Worm (Caenorhabditis elegans) whole organism, young adult: Measurements from ENCODE around the gene srr-10.

Experiments used
- B0261.1 ChIP-seq: sonication (generic microtip); optimal IDR thresholded peaks from 2 replicates; lab custom pipeline; 2016; ENCODE audit warnings: mild to moderate bottlenecking, missing genetic modification characterization, moderate library complexity, missing compliant biosample characterization
- B0336.3 ChIP-seq: fragments of 200-800 bp; sonication (Bioruptor generic); IDR thresholded peaks from 2 replicates; pipeline ENCODE4 v1.3.6; 2022; ENCODE audit warnings: missing genetic modification characterization, missing compliant biosample characterization
- C06A6.2 ChIP-seq: fragments of 200-800 bp; sonication (Bioruptor generic); conservative IDR thresholded peaks from 2 replicates; pipeline ENCODE4 v1.3.6; 2022; ENCODE audit warnings: missing genetic modification characterization, missing compliant biosample characterization
- D2030.7 ChIP-seq: fragments of 200-800 bp; sonication (Bioruptor generic); IDR thresholded peaks from 2 replicates; pipeline ENCODE4 v1.3.6; 2022; ENCODE audit warnings: missing genetic modification reagents, missing genetic modification characterization, missing compliant biosample characterization
- F23B12.7 ChIP-seq: sonication (generic microtip); optimal IDR thresholded peaks from 2 replicates; lab custom pipeline; 2017; ENCODE audit warnings: missing genetic modification characterization, mild to moderate bottlenecking, missing compliant biosample characterization, antibody characterized with exemption, moderate library complexity; ENCODE audit not compliant: insufficient read depth
- F33H1.4 ChIP-seq: fragments of 200-800 bp; sonication (Bioruptor generic); IDR thresholded peaks from 2 replicates; pipeline ENCODE4 v1.3.6; 2022; ENCODE audit warnings: missing genetic modification reagents, missing genetic modification characterization, missing compliant biosample characterization
- F37B4.10 ChIP-seq: fragments of 200-800 bp; sonication (Bioruptor generic); IDR thresholded peaks from 2 replicates; pipeline ENCODE4 v1.3.6; 2022; ENCODE audit warnings: missing genetic modification characterization, missing compliant biosample characterization
- F49E8.2 ChIP-seq: sonication (generic microtip); optimal IDR thresholded peaks from 3 replicates; lab custom pipeline; 2017; ENCODE audit warnings: missing genetic modification characterization, mild to moderate bottlenecking, missing compliant biosample characterization, antibody characterized with exemption, moderate library complexity; ENCODE audit not compliant: insufficient read depth
- F52B5.7 ChIP-seq: sonication (generic microtip); optimal IDR thresholded peaks from 2 replicates; lab custom pipeline; 2016; ENCODE audit warnings: mild to moderate bottlenecking, missing genetic modification characterization, missing compliant biosample characterization
- F55B11.4 ChIP-seq: sonication (generic microtip); optimal IDR thresholded peaks from 2 replicates; lab custom pipeline; 2016; ENCODE audit warnings: missing compliant biosample characterization, missing genetic modification characterization, borderline replicate concordance; ENCODE audit not compliant: insufficient read depth
- F57A8.1 ChIP-seq: fragments of 200-800 bp; sonication (Bioruptor generic); optimal IDR thresholded peaks from 2 replicates; lab custom pipeline; 2018; ENCODE audit warnings: mild to moderate bottlenecking, missing genetic modification characterization, moderate library complexity, missing compliant biosample characterization
- K12H6.12 ChIP-seq: fragments of 200-800 bp; sonication (Bioruptor generic); optimal IDR thresholded peaks from 2 replicates; lab custom pipeline; 2018; ENCODE audit warnings: mild to moderate bottlenecking, missing genetic modification characterization, missing compliant biosample characterization
- T26A5.8 ChIP-seq: sonication (generic microtip); optimal IDR thresholded peaks from 2 replicates; lab custom pipeline; 2016; ENCODE audit warnings: missing genetic modification characterization, missing compliant biosample characterization
- Y53F4B.3 ChIP-seq: fragments of 200-800 bp; sonication (Bioruptor generic); IDR thresholded peaks from 2 replicates; pipeline ENCODE4 v1.3.6; 2022; ENCODE audit warnings: missing genetic modification reagents, missing genetic modification characterization, missing compliant biosample characterization
- Y95B8A.8 ChIP-seq: fragments of 200-800 bp; sonication (Bioruptor generic); IDR thresholded peaks from 2 replicates; pipeline ENCODE4 v1.3.6; 2022; ENCODE audit warnings: missing genetic modification reagents, missing genetic modification characterization, missing compliant biosample characterization
- ZK185.1 ChIP-seq: sonication (generic microtip); optimal IDR thresholded peaks from 2 replicates; lab custom pipeline; 2016; ENCODE audit warnings: mild to moderate bottlenecking, missing genetic modification characterization, missing compliant biosample characterization; ENCODE audit not compliant: poor library complexity, severe bottlenecking
- akir-1 ChIP-seq: fragments of 200-800 bp; sonication (Bioruptor generic); optimal IDR thresholded peaks from 2 replicates; lab custom pipeline; 2018; ENCODE audit warnings: mild to moderate bottlenecking, missing genetic modification characterization, moderate library complexity, missing compliant biosample characterization
- ama-1 ChIP-seq, 3 experiments: fragments of 150-350 bp in 1 of 3; sonication (generic microtip) in 2 of 3; optimal IDR thresholded peaks; 2 replicates each; lab custom pipeline; 2014 to 2018; ENCODE audit warnings: missing biosample characterization in 2 of 3, missing genetic modification characterization in 2 of 3, missing genetic modification reagents in 2 of 3
- aptf-2 ChIP-seq: fragments of 200-800 bp; sonication (Bioruptor generic); conservative IDR thresholded peaks from 2 replicates; pipeline ENCODE4 v1.3.6; 2022; ENCODE audit warnings: missing genetic modification reagents, missing genetic modification characterization, missing compliant biosample characterization
- aptf-3 ChIP-seq: fragments of 200-800 bp; sonication (Bioruptor generic); IDR thresholded peaks from 2 replicates; pipeline ENCODE4 v1.3.6; 2022; ENCODE audit warnings: missing genetic modification characterization, missing compliant biosample characterization
- atf-7 ChIP-seq: sonication (generic microtip); optimal IDR thresholded peaks from 2 replicates; lab custom pipeline; 2017; ENCODE audit warnings: mild to moderate bottlenecking, missing genetic modification characterization, missing compliant biosample characterization
- athp-1 ChIP-seq: sonication (generic microtip); optimal IDR thresholded peaks from 2 replicates; lab custom pipeline; 2017; ENCODE audit warnings: mild to moderate bottlenecking, missing genetic modification characterization, missing compliant biosample characterization
- attf-5 ChIP-seq: fragments of 200-800 bp; sonication (Bioruptor generic); optimal IDR thresholded peaks from 2 replicates; lab custom pipeline; 2018; ENCODE audit warnings: mild to moderate bottlenecking, missing genetic modification characterization, missing compliant biosample characterization
- bed-1 ChIP-seq: fragments of 200-800 bp; sonication (Bioruptor generic); IDR thresholded peaks from 2 replicates; pipeline ENCODE4 v1.3.6; 2022; ENCODE audit warnings: missing genetic modification reagents, missing genetic modification characterization, missing compliant biosample characterization
- ceh-27 ChIP-seq: fragments of 200-800 bp; sonication (Bioruptor generic); optimal IDR thresholded peaks from 2 replicates; lab custom pipeline; 2018; ENCODE audit warnings: mild to moderate bottlenecking, missing genetic modification characterization, moderate library complexity, missing compliant biosample characterization
- ceh-58 ChIP-seq: fragments of 200-800 bp; sonication (Bioruptor generic); IDR thresholded peaks from 2 replicates; pipeline ENCODE4 v1.3.6; 2022; ENCODE audit warnings: missing genetic modification characterization, missing compliant biosample characterization
- ceh-91 ChIP-seq: fragments of 200-800 bp; sonication (Bioruptor generic); IDR thresholded peaks from 2 replicates; pipeline ENCODE4 v1.3.6; 2022; ENCODE audit warnings: missing genetic modification reagents, missing genetic modification characterization, missing compliant biosample characterization
- dox-1 ChIP-seq: fragments of 200-800 bp; sonication (Bioruptor generic); IDR thresholded peaks from 2 replicates; pipeline ENCODE4 v1.3.6; 2022; ENCODE audit warnings: missing genetic modification reagents, missing genetic modification characterization, missing compliant biosample characterization
- egl-18 ChIP-seq: fragments of 200-800 bp; sonication (Bioruptor generic); IDR thresholded peaks from 2 replicates; pipeline ENCODE4 v1.3.6; 2022; ENCODE audit warnings: missing genetic modification reagents, missing genetic modification characterization, missing compliant biosample characterization
- egrh-3 ChIP-seq: fragments of 200-800 bp; sonication (Bioruptor generic); IDR thresholded peaks from 2 replicates; pipeline ENCODE4 v1.3.6; 2022; ENCODE audit warnings: missing genetic modification reagents, missing genetic modification characterization, missing compliant biosample characterization
- ekl-4 ChIP-seq: fragments of 200-800 bp; sonication (Bioruptor generic); IDR thresholded peaks from 2 replicates; pipeline ENCODE4 v1.3.6; 2022; ENCODE audit warnings: missing genetic modification reagents, missing genetic modification characterization, missing compliant biosample characterization
- ets-4 ChIP-seq: fragments of 200-800 bp; sonication (Bioruptor generic); optimal IDR thresholded peaks from 2 replicates; lab custom pipeline; 2018; ENCODE audit warnings: mild to moderate bottlenecking, missing genetic modification characterization, missing compliant biosample characterization
- hlh-12 ChIP-seq: sonication (generic microtip); optimal IDR thresholded peaks from 2 replicates; lab custom pipeline; 2016; ENCODE audit warnings: missing genetic modification characterization, missing compliant biosample characterization
- lin-54 ChIP-seq: fragments of 200-800 bp; sonication (Bioruptor generic); optimal IDR thresholded peaks from 2 replicates; lab custom pipeline; 2018; ENCODE audit warnings: mild to moderate bottlenecking, missing genetic modification characterization, missing compliant biosample characterization
- lsl-1 ChIP-seq: fragments of 200-800 bp; sonication (Bioruptor generic); optimal IDR thresholded peaks from 2 replicates; lab custom pipeline; 2018; ENCODE audit warnings: mild to moderate bottlenecking, missing genetic modification characterization, moderate library complexity, missing compliant biosample characterization
- lsy-27 ChIP-seq: sonication (generic microtip); optimal IDR thresholded peaks from 2 replicates; lab custom pipeline; 2017; ENCODE audit warnings: missing genetic modification characterization, mild to moderate bottlenecking, missing compliant biosample characterization, antibody characterized with exemption, missing genotype, borderline replicate concordance; ENCODE audit not compliant: insufficient read depth
- madf-6 ChIP-seq: fragments of 200-800 bp; sonication (Bioruptor generic); IDR thresholded peaks from 2 replicates; pipeline ENCODE4 v1.3.6; 2022; ENCODE audit warnings: missing genetic modification reagents, missing genetic modification characterization, missing compliant biosample characterization
- mcd-1 ChIP-seq: fragments of 200-800 bp; sonication (Bioruptor generic); IDR thresholded peaks from 2 replicates; pipeline ENCODE4 v1.3.6; 2022; ENCODE audit warnings: missing genetic modification reagents, missing genetic modification characterization, missing compliant biosample characterization
- nhr-120 ChIP-seq: fragments of 200-800 bp; sonication (Bioruptor generic); IDR thresholded peaks from 2 replicates; pipeline ENCODE4 v1.3.6; 2022; ENCODE audit warnings: missing genetic modification characterization, missing compliant biosample characterization
- nhr-90 ChIP-seq: sonication (generic microtip); optimal IDR thresholded peaks from 2 replicates; lab custom pipeline; 2016; ENCODE audit warnings: missing genotype, mild to moderate bottlenecking, missing genetic modification characterization, missing compliant biosample characterization
- pbrm-1 ChIP-seq: fragments of 200-800 bp; sonication (Bioruptor generic); IDR thresholded peaks from 2 replicates; pipeline ENCODE4 v1.3.6; 2022; ENCODE audit warnings: missing genetic modification reagents, missing genetic modification characterization, missing compliant biosample characterization
- rpc-1 ChIP-seq, 2 experiments: fragments of 150-350 bp in 1 of 2; sonication (generic microtip) in 1 of 2; optimal IDR thresholded peaks; 2 replicates each; lab custom pipeline; 2014 to 2018; ENCODE audit warnings: missing biosample characterization in 1 of 2, missing genetic modification characterization in 1 of 2, missing genetic modification reagents in 1 of 2, missing genotype in 1 of 2
- tbp1 ChIP-seq: fragments of 200-800 bp; sonication (Bioruptor generic); optimal IDR thresholded peaks from 2 replicates; lab custom pipeline; 2018; ENCODE audit warnings: mild to moderate bottlenecking, missing genetic modification characterization, missing compliant biosample characterization
- tbx-9 ChIP-seq: sonication (generic microtip); optimal IDR thresholded peaks from 2 replicates; lab custom pipeline; 2016; ENCODE audit warnings: borderline replicate concordance, missing genetic modification characterization, inconsistent platforms, missing compliant biosample characterization
- tlf-1 ChIP-seq: fragments of 200-800 bp; sonication (Bioruptor generic); optimal IDR thresholded peaks from 2 replicates; lab custom pipeline; 2018; ENCODE audit warnings: mild to moderate bottlenecking, missing genetic modification characterization, missing compliant biosample characterization
- zim-3 ChIP-seq: sonication (generic microtip); optimal IDR thresholded peaks from 2 replicates; lab custom pipeline; 2017; ENCODE audit warnings: mild to moderate bottlenecking, missing genetic modification characterization, moderate library complexity, missing compliant biosample characterization
- ztf-3 ChIP-seq: fragments of 200-800 bp; sonication (Bioruptor generic); optimal IDR thresholded peaks from 2 replicates; lab custom pipeline; 2018; ENCODE audit warnings: mild to moderate bottlenecking, missing genetic modification characterization, missing compliant biosample characterization

Gene srr-10

DNA sequence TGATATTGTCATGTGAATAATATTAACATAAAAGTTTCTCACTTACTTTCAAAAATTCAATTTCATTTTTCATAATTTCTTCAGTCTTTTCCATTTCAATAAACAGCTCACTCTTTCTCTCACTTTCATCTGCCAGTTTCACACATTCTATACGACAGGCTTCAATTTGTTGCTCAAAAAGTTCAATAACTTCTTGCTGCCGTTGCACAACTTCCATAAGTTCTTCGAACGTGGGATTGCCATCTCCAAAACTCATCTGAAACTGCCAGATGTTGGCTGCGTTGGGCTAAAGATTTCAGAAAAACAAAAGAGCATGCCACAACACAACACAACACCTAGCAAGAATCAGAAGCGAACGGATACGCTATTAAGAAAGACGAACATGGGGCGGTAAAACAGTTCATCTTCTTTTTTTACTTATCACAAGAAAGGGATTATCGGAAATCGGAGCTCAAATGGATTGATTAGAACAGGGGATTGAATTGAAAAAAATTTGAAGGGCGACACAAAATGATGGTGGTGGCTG is 2.1 kb upstream of the srr-10 start:
- TF ChIP-seq nhr-90 (no peak), C06A6.2 (GFP tag; lab: Robert Waterston, UW) (no peak), ets-4 (GFP tag; lab: Kevin White, UChicago) (no peak), F23B12.7 (tag; lab: Kevin White, UChicago) (no peak), dox-1 (no peak), rpc-1 (optimal IDR thresholded peaks at IDR 0.05; lab: Kevin White, UChicago) (no peak), rpc-1 (tag; optimal IDR thresholded peaks at IDR 0.05; lab: Kevin White, UChicago) (no peak), aptf-2 (GFP tag; lab: Robert Waterston, UW) (no peak), F33H1.4 (no peak), lsl-1 (GFP tag; lab: Kevin White, UChicago) (no peak), tlf-1 (GFP tag; lab: Kevin White, UChicago) (no peak), egl-18 (GFP tag; lab: Robert Waterston, UW) (no peak), F57A8.1 (GFP tag; lab: Kevin White, UChicago) (no peak), F37B4.10 (GFP tag; lab: Robert Waterston, UW) (no peak), ZK185.1 (tag; lab: Kevin White, UChicago) (no peak), atf-7 (tag; lab: Kevin White, UChicago) (no peak), nhr-120 (GFP tag; lab: Robert Waterston, UW) (no peak), D2030.7 (GFP tag; lab: Robert Waterston, UW) (no peak), B0261.1 (tag; lab: Kevin White, UChicago) (no peak), lin-54 (GFP tag; lab: Kevin White, UChicago) (peak; percentile 26), hlh-12 (tag; lab: Kevin White, UChicago) (no peak), F52B5.7 (tag; lab: Kevin White, UChicago) (peak; percentile 9), tbp1 (GFP tag; lab: Kevin White, UChicago) (no peak), akir-1 (no peak), lsy-27 (tag; lab: Kevin White, UChicago) (no peak), ceh-58 (GFP tag; lab: Robert Waterston, UW) (no peak), Y95B8A.8 (GFP tag; lab: Robert Waterston, UW) (no peak), ztf-3 (GFP tag; lab: Kevin White, UChicago) (no peak), athp-1 (tag; lab: Kevin White, UChicago) (peak; percentile 49), K12H6.12 (tag; lab: Kevin White, UChicago) (no peak), bed-1 (no peak), aptf-3 (GFP tag; lab: Robert Waterston, UW) (0 out of 2 replicates have a peak, but pooled peaks have one; percentile 15), ama-1 (optimal IDR thresholded peaks at IDR 0.05; lab: Kevin White, UChicago) (no peak), ama-1 (GFP tag; optimal IDR thresholded peaks at IDR 0.05; lab: Kevin White, UChicago) (peak in 1 of 2 experiments; percentile 43), egrh-3 (GFP tag; lab: Robert Waterston, UW) (no peak), pbrm-1 (GFP tag; lab: Robert Waterston, UW) (0 out of 2 replicates have a peak, but pooled peaks have one; percentile 32), mcd-1 (0 out of 2 replicates have a peak, but pooled peaks have one; percentile 12), F49E8.2 (peak; percentile 31), ceh-91 (GFP tag; lab: Robert Waterston, UW) (no peak), madf-6 (GFP tag; lab: Robert Waterston, UW) (peak; percentile 42; the same call in 1 of the 2 replicates), tbx-9 (tag; lab: Kevin White, UChicago) (no peak), zim-3 (tag; lab: Kevin White, UChicago) (no peak), attf-5 (no peak), ekl-4 (GFP tag; lab: Robert Waterston, UW) (peak; percentile 60; the same call in 1 of the 2 replicates), ceh-27 (GFP tag; lab: Kevin White, UChicago) (no peak), B0336.3 (GFP tag; lab: Robert Waterston, UW) (peak; percentile 80), F55B11.4 (no peak), T26A5.8 (no peak), Y53F4B.3 (GFP tag; lab: Robert Waterston, UW) (no peak)
